Worm (Caenorhabditis elegans) whole organism, L3 larva: ENCODE results near the gene cest-17.

Experiments
- aly-2 ChIP-seq: fragments of 150-350 bp; optimal IDR thresholded peaks from 2 replicates; lab custom pipeline; 2014; ENCODE audit warnings: missing biosample characterization, missing genetic modification characterization
- ceh-16 ChIP-seq: sonication (generic microtip); optimal IDR thresholded peaks from 2 replicates; lab custom pipeline; 2017; ENCODE audit warnings: missing biosample characterization, missing genetic modification characterization
- ceh-82 ChIP-seq: fragments of 150-350 bp; optimal IDR thresholded peaks from 2 replicates; lab custom pipeline; 2014; ENCODE audit warnings: missing biosample characterization, missing genetic modification characterization
- daf-12 ChIP-seq: fragments of 150-350 bp; optimal IDR thresholded peaks from 2 replicates; lab custom pipeline; 2014; ENCODE audit warnings: missing biosample characterization, missing genetic modification reagents, missing genetic modification characterization
- nhr-11 ChIP-seq: fragments of 150-350 bp; optimal IDR thresholded peaks from 2 replicates; lab custom pipeline; 2014; ENCODE audit warnings: missing biosample characterization, missing genetic modification characterization
- nhr-237 ChIP-seq: fragments of 150-350 bp; optimal IDR thresholded peaks from 2 replicates; lab custom pipeline; 2014; ENCODE audit warnings: missing biosample characterization, missing genetic modification characterization
- nhr-76 ChIP-seq: fragments of 150-350 bp; sonication (generic microtip); optimal IDR thresholded peaks from 5 replicates; lab custom pipeline; 2014; ENCODE audit warnings: missing biosample characterization, missing genetic modification characterization
- nhr-77 ChIP-seq: fragments of 150-350 bp; optimal IDR thresholded peaks from 2 replicates; lab custom pipeline; 2014; ENCODE audit warnings: missing biosample characterization, missing genetic modification characterization
- skn-1 ChIP-seq: fragments of 150-350 bp; optimal IDR thresholded peaks from 2 replicates; lab custom pipeline; 2014; ENCODE audit warnings: missing biosample characterization, missing genetic modification characterization
- snpc-4 ChIP-seq: fragments of 150-350 bp; optimal IDR thresholded peaks from 2 replicates; lab custom pipeline; 2014; ENCODE audit warnings: missing biosample characterization, missing genetic modification characterization
- tbx-2 ChIP-seq: sonication (generic microtip); optimal IDR thresholded peaks from 2 replicates; lab custom pipeline; 2016; ENCODE audit warnings: mild to moderate bottlenecking, missing genetic modification characterization, missing compliant biosample characterization
- unc-62 ChIP-seq: fragments of 150-350 bp; sonication (generic microtip); optimal IDR thresholded peaks from 4 replicates; lab custom pipeline; 2014; ENCODE audit warnings: missing biosample characterization, missing genetic modification reagents, missing genetic modification characterization
- zag-1 ChIP-seq: fragments of 150-350 bp; optimal IDR thresholded peaks from 2 replicates; lab custom pipeline; 2014; ENCODE audit warnings: missing biosample characterization, missing genetic modification characterization

DNA sequence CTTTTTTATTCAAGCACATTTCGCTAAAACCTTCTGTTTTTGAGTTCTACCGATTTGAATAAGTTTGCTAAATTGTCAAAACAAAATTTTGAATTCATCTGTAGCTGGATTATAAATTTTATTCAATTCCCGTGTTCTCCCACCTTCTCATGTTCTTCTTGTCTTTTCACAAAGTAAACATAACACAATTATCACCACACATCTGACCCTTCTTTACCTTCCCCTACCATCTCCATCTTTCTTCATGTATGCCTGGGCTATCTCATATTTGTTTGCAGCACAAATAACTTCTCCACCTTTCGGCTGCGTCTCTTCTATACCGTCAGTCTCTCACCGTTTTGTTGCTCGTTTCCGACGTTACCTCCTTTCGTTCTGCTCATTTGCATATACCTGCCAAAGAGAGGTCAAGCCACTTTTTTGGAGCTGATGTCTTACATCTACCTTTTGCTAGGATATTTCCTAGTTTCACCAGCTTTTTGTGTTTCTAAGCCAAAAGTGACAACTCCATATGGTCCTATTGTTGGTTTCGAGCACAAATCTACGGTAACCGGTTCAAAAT, at the start of gene cest-17:
- TF ChIP-seq nhr-76 (tag; lab: Kevin White, UChicago) = no peak
- no peak for TF ChIP-seq aly-2
- no peak for TF ChIP-seq daf-12 (tag; lab: Kevin White, UChicago)
- TF ChIP-seq snpc-4 (tag; lab: Kevin White, UChicago) = no peak
- no peak for TF ChIP-seq ceh-82 (tag; lab: Kevin White, UChicago)
- TF ChIP-seq nhr-77 (tag; lab: Kevin White, UChicago) = no peak
- no peak for TF ChIP-seq ceh-16
- TF ChIP-seq tbx-2 = no peak
- TF ChIP-seq zag-1 (tag; lab: Kevin White, UChicago) = no peak
- no peak for TF ChIP-seq skn-1
- no peak for TF ChIP-seq nhr-237 (tag; lab: Kevin White, UChicago)
- no peak for TF ChIP-seq nhr-11 (tag; lab: Kevin White, UChicago)
- no peak for TF ChIP-seq unc-62 (GFP tag; lab: Kevin White, UChicago)
